Fruit fly (Drosophila melanogaster) whole organism, embryonic: Measurements from ENCODE around the gene cl.
A peak's percentile ranks its signal among the peaks of the same experiment; 100 is the strongest.

Source experiments
- Bteb2 ChIP-seq: fragments of 200-800 bp; sonication (Bioruptor generic); optimal IDR thresholded peaks from 2 replicates; lab custom pipeline; 2016; ENCODE audit warnings: missing biosample characterization, missing genetic modification characterization
- C15 ChIP-seq: fragments of 200-800 bp; sonication (Bioruptor generic); IDR thresholded peaks from 3 replicates; pipeline ENCODE4 v1.3.6; 2022; ENCODE audit warnings: missing biosample characterization, missing genetic modification characterization
- CG10209 ChIP-seq: fragments of 200-800 bp; sonication (Bioruptor generic); optimal IDR thresholded peaks from 3 replicates; lab custom pipeline; 2017; ENCODE audit warnings: missing biosample characterization, mild to moderate bottlenecking, missing genetic modification characterization, missing genetic modification reagents
- CG10565 ChIP-seq: fragments of 200-800 bp; sonication (Bioruptor generic); optimal IDR thresholded peaks from 3 replicates; lab custom pipeline; 2016; ENCODE audit warnings: missing biosample characterization, mild to moderate bottlenecking, missing genetic modification characterization
- CG11398 ChIP-seq: fragments of 200-800 bp; sonication (Bioruptor generic); optimal IDR thresholded peaks from 2 replicates; lab custom pipeline; 2016; ENCODE audit warnings: missing biosample characterization, missing genetic modification characterization
- CG14710 ChIP-seq: fragments of 200-800 bp; sonication (Bioruptor generic); optimal IDR thresholded peaks from 3 replicates; lab custom pipeline; 2019; ENCODE audit warnings: missing biosample characterization, mild to moderate bottlenecking, missing genetic modification characterization, moderate library complexity
- CG15011 ChIP-seq: fragments of 200-800 bp; sonication (Bioruptor generic); optimal IDR thresholded peaks from 3 replicates; lab custom pipeline; 2018; ENCODE audit warnings: missing biosample characterization, mild to moderate bottlenecking, missing genetic modification characterization
- CG15514 ChIP-seq: fragments of 200-800 bp; sonication (Bioruptor generic); optimal IDR thresholded peaks from 3 replicates; lab custom pipeline; 2017; ENCODE audit warnings: missing biosample characterization, missing genetic modification characterization, mild to moderate bottlenecking, moderate library complexity, missing genetic modification reagents
- CG15601 ChIP-seq: fragments of 200-800 bp; sonication (Bioruptor generic); optimal IDR thresholded peaks from 3 replicates; lab custom pipeline; 2019; ENCODE audit warnings: missing biosample characterization, mild to moderate bottlenecking, missing genetic modification characterization, moderate library complexity
- CG30403 ChIP-seq: fragments of 200-800 bp; sonication (Bioruptor generic); optimal IDR thresholded peaks from 3 replicates; lab custom pipeline; 2016; ENCODE audit warnings: missing biosample characterization, missing genetic modification characterization
- CG31441 ChIP-seq: fragments of 200-800 bp; sonication (Bioruptor generic); IDR thresholded peaks from 2 replicates; pipeline ENCODE4 v1.3.6; 2022; ENCODE audit warnings: missing biosample characterization, missing genetic modification characterization
- CG4820 ChIP-seq: fragments of 200-800 bp; sonication (Bioruptor generic); optimal IDR thresholded peaks from 3 replicates; lab custom pipeline; 2016; ENCODE audit warnings: missing biosample characterization, missing genetic modification characterization
- CG5245 ChIP-seq: fragments of 200-800 bp; sonication (Bioruptor generic); optimal IDR thresholded peaks from 3 replicates; lab custom pipeline; 2016; ENCODE audit warnings: missing biosample characterization, missing genetic modification characterization
- CG6175 ChIP-seq: fragments of 200-800 bp; sonication (Bioruptor generic); IDR thresholded peaks from 3 replicates; pipeline ENCODE4 v1.3.6; 2022; ENCODE audit warnings: missing biosample characterization, missing genetic modification characterization
- CG7271 ChIP-seq: fragments of 200-800 bp; sonication (Bioruptor generic); optimal IDR thresholded peaks from 2 replicates; lab custom pipeline; 2018; ENCODE audit warnings: missing biosample characterization, mild to moderate bottlenecking, missing genetic modification characterization, moderate library complexity
- Deaf1 ChIP-seq: fragments of 200-800 bp; optimal IDR thresholded peaks from 3 replicates; lab custom pipeline; 2019; ENCODE audit warnings: missing biosample characterization, mild to moderate bottlenecking, missing genetic modification characterization, moderate library complexity
- Eip74EF ChIP-seq, 2 experiments: fragments of 200-800 bp in 1 of 2; fragments of >200 bp in 1 of 2; sonication (Bioruptor generic) in 1 of 2; optimal IDR thresholded peaks; 2 replicates each; lab custom pipeline; 2017 to 2019; ENCODE audit warnings: missing biosample characterization in 2 of 2, missing genetic modification characterization in 2 of 2, mild to moderate bottlenecking in 1 of 2, moderate library complexity in 1 of 2
- GATAe ChIP-seq: fragments of 200-800 bp; sonication (Bioruptor generic); conservative IDR thresholded peaks from 2 replicates; pipeline ENCODE4 v1.3.6; 2022; ENCODE audit warnings: missing biosample characterization, missing genetic modification characterization
- HLH4C ChIP-seq: fragments of 200-800 bp; sonication (Bioruptor generic); IDR thresholded peaks from 3 replicates; pipeline ENCODE4 v1.3.6; 2022; ENCODE audit warnings: missing biosample characterization, missing genetic modification characterization; ENCODE audit not compliant: partially characterized antibody
- NC2β ChIP-seq: fragments of 200-800 bp; sonication (Bioruptor generic); optimal IDR thresholded peaks from 2 replicates; lab custom pipeline; 2016; ENCODE audit warnings: missing biosample characterization, missing genetic modification characterization
- PHDP ChIP-seq: fragments of 200-800 bp; sonication (Bioruptor generic); optimal IDR thresholded peaks from 3 replicates; lab custom pipeline; 2018; ENCODE audit warnings: missing biosample characterization, mild to moderate bottlenecking, missing genetic modification characterization, moderate library complexity
- Spps ChIP-seq: fragments of 200-800 bp; sonication (Bioruptor generic); optimal IDR thresholded peaks from 2 replicates; lab custom pipeline; 2018; ENCODE audit warnings: missing biosample characterization, mild to moderate bottlenecking, missing genetic modification characterization
- Trl ChIP-seq, 3 experiments: fragments of >200 bp in 2 of 3; fragments of 200-800 bp in 1 of 3; sonication (Bioruptor generic) in 1 of 3; optimal IDR thresholded peaks; 2 replicates in 1 of 3; 3 replicates in 2 of 3; lab custom pipeline; 2016 to 2017; ENCODE audit warnings: missing biosample characterization in 1 of 3, missing genetic modification characterization in 1 of 3
- Usf ChIP-seq: fragments of 200-800 bp; sonication (Bioruptor generic); optimal IDR thresholded peaks from 2 replicates; lab custom pipeline; 2017; ENCODE audit warnings: missing genotype, missing biosample characterization, missing genetic modification characterization
- al ChIP-seq: fragments of 200-800 bp; sonication (Bioruptor generic); IDR thresholded peaks from 2 replicates; pipeline ENCODE4 v1.3.6; 2022; ENCODE audit warnings: missing biosample characterization, missing genetic modification characterization
- bsh ChIP-seq, 2 experiments: fragments of 200-800 bp; sonication (Bioruptor generic); optimal IDR thresholded peaks; 2 replicates each; lab custom pipeline; 2017 to 2018; ENCODE audit warnings: mild to moderate bottlenecking in 2 of 2, missing biosample characterization in 2 of 2, missing genetic modification characterization in 2 of 2, moderate library complexity in 1 of 2
- chif ChIP-seq, 2 experiments: fragments of 200-800 bp; sonication (Bioruptor generic); optimal IDR thresholded peaks; 3 replicates each; lab custom pipeline; 2016; ENCODE audit warnings: missing biosample characterization in 2 of 2, missing genetic modification characterization in 2 of 2
- ems ChIP-seq: fragments of 200-800 bp; sonication (Bioruptor generic); optimal IDR thresholded peaks from 3 replicates; lab custom pipeline; 2016; ENCODE audit warnings: missing biosample characterization, missing genetic modification characterization
- gfzf ChIP-seq: fragments of 200-800 bp; sonication (Bioruptor generic); optimal IDR thresholded peaks from 2 replicates; lab custom pipeline; 2016; ENCODE audit warnings: missing biosample characterization, mild to moderate bottlenecking, missing genetic modification characterization, moderate library complexity
- h ChIP-seq: fragments of >200 bp; optimal IDR thresholded peaks from 2 replicates; lab custom pipeline; 2017
- insv ChIP-seq, 2 experiments: fragments of 200-800 bp; sonication (Bioruptor generic); optimal IDR thresholded peaks; 3 replicates each; lab custom pipeline; 2016 to 2018; ENCODE audit warnings: missing biosample characterization in 2 of 2, missing genetic modification characterization in 2 of 2
- inv ChIP-seq: fragments of 200-800 bp; sonication (Bioruptor generic); IDR thresholded peaks from 2 replicates; pipeline ENCODE4 v1.3.6; 2022; ENCODE audit warnings: missing biosample characterization, missing genetic modification characterization; ENCODE audit not compliant: partially characterized antibody
- maf-S ChIP-seq: fragments of 200-800 bp; sonication (Bioruptor generic); optimal IDR thresholded peaks from 2 replicates; lab custom pipeline; 2016; ENCODE audit warnings: missing biosample characterization, missing genetic modification characterization
- p53 ChIP-seq: fragments of 200-800 bp; sonication (Bioruptor generic); optimal IDR thresholded peaks from 2 replicates; lab custom pipeline; 2016; ENCODE audit warnings: missing biosample characterization, missing genetic modification characterization
- peb ChIP-seq: fragments of 200-800 bp; sonication (Bioruptor generic); IDR thresholded peaks from 2 replicates; pipeline ENCODE4 v1.3.6; 2022; ENCODE audit warnings: missing biosample characterization, missing genetic modification characterization
- pita ChIP-seq: fragments of 200-800 bp; sonication (Bioruptor generic); optimal IDR thresholded peaks from 2 replicates; lab custom pipeline; 2017; ENCODE audit warnings: missing biosample characterization, mild to moderate bottlenecking, missing genetic modification characterization
- pum ChIP-seq: fragments of 200-800 bp; sonication (Bioruptor generic); optimal IDR thresholded peaks from 2 replicates; lab custom pipeline; 2016; ENCODE audit warnings: missing biosample characterization, missing genetic modification characterization
- ranshi ChIP-seq: fragments of 200-800 bp; sonication (Bioruptor generic); IDR thresholded peaks from 2 replicates; pipeline ENCODE4 v1.3.6; 2022; ENCODE audit warnings: missing biosample characterization, missing genetic modification characterization
- ro ChIP-seq: fragments of 200-800 bp; sonication (Bioruptor generic); IDR thresholded peaks from 2 replicates; pipeline ENCODE4 v1.3.6; 2022; ENCODE audit warnings: missing biosample characterization, missing genetic modification characterization
- sd ChIP-seq: fragments of 200-800 bp; sonication (Bioruptor generic); optimal IDR thresholded peaks from 3 replicates; lab custom pipeline; 2018; ENCODE audit warnings: missing biosample characterization, mild to moderate bottlenecking, missing genetic modification characterization, moderate library complexity
- sens ChIP-seq: fragments of 200-800 bp; sonication (Bioruptor generic); peaks from one replicate; lab custom pipeline; 2016; ENCODE audit warnings: missing biosample characterization, missing genetic modification characterization
- slbo ChIP-seq: fragments of 200-800 bp; sonication (Bioruptor generic); IDR thresholded peaks from 2 replicates; pipeline ENCODE4 v1.3.6; 2022; ENCODE audit warnings: missing biosample characterization, missing genetic modification characterization
- sna ChIP-seq: fragments of 200-800 bp; sonication (Bioruptor generic); IDR thresholded peaks from 2 replicates; pipeline ENCODE4 v1.3.6; 2022; ENCODE audit warnings: missing biosample characterization, missing genetic modification characterization; ENCODE audit not compliant: partially characterized antibody
- sqz ChIP-seq: fragments of 200-800 bp; sonication (Bioruptor generic); optimal IDR thresholded peaks from 3 replicates; lab custom pipeline; 2018; ENCODE audit warnings: missing biosample characterization, mild to moderate bottlenecking, missing genetic modification characterization
- tgo ChIP-seq: fragments of 200-800 bp; sonication (Bioruptor generic); IDR thresholded peaks from 3 replicates; pipeline ENCODE4 v1.3.6; 2022; ENCODE audit warnings: missing biosample characterization, missing genetic modification characterization
- tin ChIP-seq: fragments of 200-800 bp; sonication (Bioruptor generic); optimal IDR thresholded peaks from 3 replicates; lab custom pipeline; 2016; ENCODE audit warnings: missing biosample characterization, missing genetic modification characterization
- trh ChIP-seq: fragments of 200-800 bp; sonication (Bioruptor generic); optimal IDR thresholded peaks from 2 replicates; lab custom pipeline; 2016; ENCODE audit warnings: missing biosample characterization, missing genetic modification characterization
- unc-4 ChIP-seq: fragments of 200-800 bp; sonication (Bioruptor generic); IDR thresholded peaks from 2 replicates; pipeline ENCODE4 v1.3.6; 2022; ENCODE audit warnings: missing biosample characterization, missing genetic modification characterization; ENCODE audit not compliant: partially characterized antibody
- usp ChIP-seq: fragments of >200 bp; optimal IDR thresholded peaks from 2 replicates; lab custom pipeline; 2017; ENCODE audit warnings: missing biosample characterization, missing genetic modification characterization
- wek ChIP-seq: fragments of 200-800 bp; sonication (Bioruptor generic); optimal IDR thresholded peaks from 3 replicates; lab custom pipeline; 2018; ENCODE audit warnings: missing biosample characterization, mild to moderate bottlenecking, missing genetic modification characterization, moderate library complexity

The cl gene

DNA sequence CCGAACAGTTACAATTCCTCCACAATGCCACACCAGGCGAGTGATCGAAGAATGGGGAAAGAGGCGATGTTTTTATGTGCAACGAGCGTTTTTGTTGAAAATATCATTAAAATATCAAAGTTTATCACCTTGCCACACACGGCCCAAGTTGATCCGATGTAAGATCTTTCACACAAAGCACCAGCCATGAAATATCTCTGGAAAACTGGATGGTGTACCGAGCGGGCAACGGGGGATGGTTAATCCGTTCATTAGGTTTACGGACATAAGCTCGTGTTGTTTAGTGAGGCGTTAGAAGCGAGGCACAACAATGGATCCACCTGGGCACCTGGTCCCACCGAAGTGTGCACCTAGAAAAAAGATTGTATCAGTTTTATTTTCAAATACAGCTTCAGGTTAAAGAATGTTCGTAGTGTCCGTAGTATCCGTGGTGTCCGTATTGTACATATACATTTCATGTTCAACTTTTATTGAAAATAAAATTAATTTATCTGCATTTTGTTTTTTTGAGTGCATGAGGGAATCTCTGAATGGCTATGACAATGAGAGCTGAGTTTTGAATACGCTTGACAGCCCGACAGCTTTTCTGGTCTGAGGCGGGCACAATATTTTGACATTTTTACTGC, 23.4 kb upstream of the cl start (continued):
- TF ChIP-seq CG15011 (GFP tag; lab: Kevin White, UChicago) (no peak), CG6175 (GFP tag; lab: Robert Waterston, UW) (no peak), Eip74EF (GFP tag; optimal IDR thresholded peaks at IDR 0.05; lab: Kevin White, UChicago) (peak in 1 of 2 experiments; percentile 28), sens (peak; percentile 95), Usf (GFP tag; lab: Kevin White, UChicago) (peak; percentile 7), insv (GFP tag; optimal IDR thresholded peaks at IDR 0.05; lab: Kevin White, UChicago) (no peak), Spps (tag; lab: Kevin White, UChicago) (peak; percentile 56), inv (GFP tag; lab: Robert Waterston, UW) (no peak), ranshi (peak; percentile 54), Deaf1 (tag; lab: Kevin White, UChicago) (peak; percentile 26), Bteb2 (no peak), maf-S (no peak), sqz (GFP tag; lab: Kevin White, UChicago) (peak; percentile 19), CG11398 (GFP tag; lab: Kevin White, UChicago) (no peak), al (GFP tag; lab: Robert Waterston, UW) (peak; percentile 60), peb (GFP tag; lab: Robert Waterston, UW) (no peak), CG30403 (GFP tag; lab: Kevin White, UChicago) (peak; percentile 56), CG4820 (GFP tag; lab: Kevin White, UChicago) (peak; percentile 51), CG10209 (peak; percentile 43), chif (GFP tag; optimal IDR thresholded peaks at IDR 0.05; lab: Kevin White, UChicago) (peak; percentile 30 to 73), pita (GFP tag; lab: Kevin White, UChicago) (no peak), CG31441 (GFP tag; lab: Robert Waterston, UW) (peak; percentile 74), pum (GFP tag; lab: Kevin White, UChicago) (peak; percentile 29), NC2β (GFP tag; lab: Kevin White, UChicago) (peak; percentile 36), C15 (GFP tag; lab: Robert Waterston, UW) (no peak), usp (GFP tag; lab: Kevin White, UChicago) (no peak), tgo (GFP tag; lab: Robert Waterston, UW) (peak; percentile 63; the same call in 2 of the 3 replicates), sd (peak; percentile 16), ems (GFP tag; lab: Kevin White, UChicago) (peak; percentile 51), tin (GFP tag; lab: Kevin White, UChicago) (peak; percentile 39), ro (GFP tag; lab: Robert Waterston, UW) (0 out of 2 replicates have a peak, but pooled peaks have one; percentile 26), unc-4 (GFP tag; lab: Robert Waterston, UW) (no peak), PHDP (tag; lab: Kevin White, UChicago) (peak; percentile 64), sna (GFP tag; lab: Robert Waterston, UW) (no peak), CG15601 (tag; lab: Kevin White, UChicago) (peak; percentile 72), trh (no peak), CG14710 (tag; lab: Kevin White, UChicago) (peak; percentile 64), GATAe (GFP tag; lab: Robert Waterston, UW) (no peak), bsh (GFP tag; optimal IDR thresholded peaks at IDR 0.05; lab: Kevin White, UChicago) (peak in 1 of 2 experiments; percentile 83), CG7271 (no peak), HLH4C (no peak), gfzf (GFP tag; lab: Kevin White, UChicago) (no peak), h (lab: Kevin White, UChicago) (no peak), Trl (optimal IDR thresholded peaks at IDR 0.05; lab: Kevin White, UChicago) (no peak), Trl (GFP tag; optimal IDR thresholded peaks at IDR 0.05; lab: Kevin White, UChicago) (peak; percentile 53), CG5245 (peak; percentile 52), p53 (GFP tag; lab: Kevin White, UChicago) (no peak), CG15514 (GFP tag; lab: Kevin White, UChicago) (no peak), slbo (GFP tag; lab: Robert Waterston, UW) (peak; percentile 56; the same call in 1 of the 2 replicates), wek (peak; percentile 25), CG10565 (GFP tag; lab: Kevin White, UChicago) (no peak)
